Fruit fly (Drosophila melanogaster): ENCODE measurements around the gene nkd.

DNA sequence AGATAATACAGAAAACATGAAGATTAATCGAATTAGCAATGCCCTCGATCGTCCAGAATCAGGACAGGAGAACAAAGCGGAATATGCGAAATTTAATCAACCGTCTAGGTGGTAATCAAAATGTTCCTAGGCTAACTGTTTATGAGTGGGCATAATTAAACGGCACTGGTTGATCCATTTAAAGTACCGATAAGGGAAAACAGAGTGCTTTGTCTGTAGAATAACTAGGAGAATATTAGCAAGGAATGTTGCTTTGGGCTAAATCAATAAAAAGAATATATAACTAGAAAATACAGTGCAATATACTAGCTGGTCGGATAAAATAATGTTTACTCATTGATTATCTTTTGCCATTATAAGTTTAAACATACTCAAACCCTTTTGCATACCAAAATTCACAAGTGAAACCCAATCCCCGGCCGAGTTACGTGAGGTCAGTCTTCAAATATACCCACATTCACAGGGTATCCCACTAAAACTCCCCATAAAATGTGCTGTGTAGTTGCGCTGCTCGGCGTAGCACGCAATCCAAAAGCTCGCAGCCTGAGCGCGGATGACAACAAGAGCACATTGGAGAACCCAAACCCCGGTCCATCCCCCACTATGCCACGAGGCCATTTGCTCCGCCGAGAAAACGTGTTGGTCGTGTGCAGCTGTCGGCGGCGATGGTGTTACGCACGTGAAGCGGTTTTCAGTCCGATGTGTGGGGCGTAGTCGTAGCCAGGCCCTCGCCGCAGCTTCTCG is 49.0 kb downstream of the nkd start:
- TF ChIP-seq ttk (optimal IDR thresholded peaks at IDR 0.05) (no peak), h (optimal IDR thresholded peaks at IDR 0.05) (no peak), psq (optimal IDR thresholded peaks at IDR 0.05) (no peak), Sin3A (optimal IDR thresholded peaks at IDR 0.05) (no peak), insv (optimal IDR thresholded peaks at IDR 0.05) (no peak)
